Worm (Caenorhabditis elegans): ENCODE results near the gene srv-19.

The srv-19 gene

DNA sequence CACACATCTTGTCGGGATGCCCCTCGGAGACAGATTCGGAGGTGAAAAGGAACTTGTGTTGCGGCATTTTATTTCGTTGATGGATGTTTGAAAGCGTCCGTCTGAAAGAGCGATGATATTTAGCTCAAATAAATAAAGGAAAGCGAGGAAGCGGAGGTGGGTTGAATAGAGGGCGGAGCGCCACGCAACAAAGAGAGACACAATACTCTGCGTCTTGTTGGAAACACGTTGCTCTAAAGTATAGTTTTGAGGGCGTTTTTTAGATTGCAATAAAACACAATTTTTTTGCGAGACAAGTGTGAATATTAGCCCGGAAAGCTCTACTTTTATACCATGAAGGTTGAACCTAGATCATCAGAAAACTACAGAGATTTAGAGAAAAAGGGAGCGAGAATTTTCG, 27.5 kb downstream of the srv-19 start, which contains the start of gene sams-4:
Gene sams-4, minus strand, starts transcription at position 101 of the 400 bp plus-strand sequence.
- TF ChIP-seq ceh-43 (GFP tag; optimal IDR thresholded peaks at IDR 0.05) (no peak), elt-1 (tag; optimal IDR thresholded peaks at IDR 0.05; ENCODE audit: borderline replicate concordance, insufficient read depth) (no peak), nhr-28 (tag; optimal IDR thresholded peaks at IDR 0.05) (no peak), ceh-83 (GFP tag; optimal IDR thresholded peaks at IDR 0.05) (no peak), sem-2 (GFP tag; optimal IDR thresholded peaks at IDR 0.05) (no peak), M03D4.4 (tag; optimal IDR thresholded peaks at IDR 0.05) (no peak), bed-3 (GFP tag; optimal IDR thresholded peaks at IDR 0.05) (no peak), mls-2 (tag; optimal IDR thresholded peaks at IDR 0.05) (no peak), sptf-1 (tag; optimal IDR thresholded peaks at IDR 0.05) (no peak), snpc-4 (tag; optimal IDR thresholded peaks at IDR 0.05) (no peak), mep-1 (tag; optimal IDR thresholded peaks at IDR 0.05) (no peak), nhr-12 (tag; optimal IDR thresholded peaks at IDR 0.05) (no peak), hlh-1 (tag; optimal IDR thresholded peaks at IDR 0.05) (no peak)

DNA sequence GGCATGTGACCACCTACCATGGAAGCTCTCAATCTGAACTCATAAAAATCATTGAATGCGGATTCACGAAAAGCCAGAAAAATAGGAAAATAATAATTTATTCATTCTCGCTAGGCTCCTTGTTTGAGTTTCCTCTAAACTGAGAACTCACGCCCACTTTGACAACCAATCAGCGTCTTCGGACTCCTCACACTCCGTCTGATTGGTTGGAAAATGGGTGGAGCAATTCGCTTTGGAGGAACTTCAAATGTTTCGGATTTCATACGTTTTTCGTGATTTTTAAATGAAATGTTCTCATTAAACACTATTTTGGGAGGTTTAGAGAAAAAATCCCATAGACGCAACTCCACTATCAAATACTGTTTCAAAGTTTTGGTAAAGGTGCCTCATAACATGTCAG, 30.8 kb downstream of the srv-19 start:
- TF ChIP-seq unc-39 (tag; optimal IDR thresholded peaks at IDR 0.05): no peak

DNA sequence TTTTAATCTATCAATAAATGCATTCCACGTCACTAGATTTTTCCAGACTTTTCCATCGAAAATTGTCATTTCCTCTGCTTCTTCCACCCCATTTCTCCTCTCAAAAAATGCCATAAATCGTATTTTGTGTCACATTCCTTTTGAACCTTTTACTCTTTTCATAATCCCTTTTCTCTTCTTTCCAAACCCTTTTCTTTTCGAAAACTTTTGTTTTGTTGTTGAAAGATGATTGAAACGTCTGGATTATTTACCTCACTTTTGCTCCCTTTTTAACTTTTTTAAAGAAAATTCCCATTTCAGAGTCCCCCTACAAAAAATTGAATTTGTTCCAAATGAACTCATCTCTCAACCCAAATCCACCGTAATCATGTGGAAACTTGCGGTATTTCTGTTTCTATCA, 34.5 kb downstream of the srv-19 start, which contains the start of gene C06E7.2:
Gene C06E7.2, plus strand, starts transcription at position 301 of the 400 bp plus-strand sequence.
- TF ChIP-seq elt-3 (tag; optimal IDR thresholded peaks at IDR 0.05) (no peak), drap-1 (GFP tag; optimal IDR thresholded peaks at IDR 0.05) (no peak), ceh-83 (GFP tag; optimal IDR thresholded peaks at IDR 0.05) (no peak), nhr-12 (tag; optimal IDR thresholded peaks at IDR 0.05) (no peak), nhr-237 (tag; optimal IDR thresholded peaks at IDR 0.05) (no peak), ceh-39 (tag; optimal IDR thresholded peaks at IDR 0.05) (no peak), nhr-76 (tag; optimal IDR thresholded peaks at IDR 0.05) (no peak), ceh-43 (GFP tag; optimal IDR thresholded peaks at IDR 0.05) (no peak), flh-1 (GFP tag; optimal IDR thresholded peaks at IDR 0.05) (no peak), mep-1 (tag; optimal IDR thresholded peaks at IDR 0.05) (no peak), hlh-1 (tag; optimal IDR thresholded peaks at IDR 0.05) (no peak), bed-3 (GFP tag; optimal IDR thresholded peaks at IDR 0.05) (no peak), sptf-1 (tag; optimal IDR thresholded peaks at IDR 0.05) (no peak), pha-4 (tag; optimal IDR thresholded peaks at IDR 0.05) (no peak), ztf-11 (tag; optimal IDR thresholded peaks at IDR 0.05) (no peak), unc-120 (tag; optimal IDR thresholded peaks at IDR 0.05; ENCODE audit: poor library complexity, severe bottlenecking) (no peak), nhr-28 (tag; optimal IDR thresholded peaks at IDR 0.05) (no peak), elt-1 (tag; optimal IDR thresholded peaks at IDR 0.05; ENCODE audit: borderline replicate concordance, insufficient read depth) (no peak), blmp-1 (tag; optimal IDR thresholded peaks at IDR 0.05) (no peak)

DNA sequence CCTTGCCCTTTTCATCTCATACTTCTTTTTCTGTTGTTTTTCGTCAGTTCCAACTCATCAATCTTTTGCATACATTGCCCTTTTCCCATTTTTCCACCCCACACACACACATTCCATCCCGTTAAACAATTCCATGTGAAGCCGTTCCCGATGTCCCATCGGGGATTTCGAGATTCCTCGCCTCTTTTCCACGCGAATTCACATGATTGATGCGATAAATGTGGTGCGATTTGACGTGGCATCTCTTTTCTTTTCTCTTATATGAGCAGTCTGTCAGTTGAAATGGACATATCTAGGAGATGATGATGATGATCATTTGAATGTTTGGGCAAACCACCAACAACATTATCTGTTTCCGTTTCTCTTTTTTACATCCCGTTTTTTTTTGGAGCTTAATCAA, 39.5 kb downstream of the srv-19 start:
- TF ChIP-seq elt-3 (tag; optimal IDR thresholded peaks at IDR 0.05): no peak
- no peak for TF ChIP-seq nhr-76 (tag; optimal IDR thresholded peaks at IDR 0.05)
- no peak for TF ChIP-seq sem-2 (GFP tag; optimal IDR thresholded peaks at IDR 0.05)
- TF ChIP-seq hlh-1 (tag; optimal IDR thresholded peaks at IDR 0.05): no peak
- no peak for TF ChIP-seq blmp-1 (tag; optimal IDR thresholded peaks at IDR 0.05)
- no peak for TF ChIP-seq unc-39 (tag; optimal IDR thresholded peaks at IDR 0.05)
- no peak for TF ChIP-seq unc-62 (GFP tag; optimal IDR thresholded peaks at IDR 0.05)
- TF ChIP-seq ztf-11 (tag; optimal IDR thresholded peaks at IDR 0.05): no peak
- TF ChIP-seq elt-1 (tag; optimal IDR thresholded peaks at IDR 0.05; ENCODE audit: borderline replicate concordance, insufficient read depth): no peak
- TF ChIP-seq cnd-1 (tag; optimal IDR thresholded peaks at IDR 0.05): no peak
- TF ChIP-seq nhr-237 (tag; optimal IDR thresholded peaks at IDR 0.05): no peak
- no peak for TF ChIP-seq drap-1 (GFP tag; optimal IDR thresholded peaks at IDR 0.05)
- no peak for TF ChIP-seq flh-1 (GFP tag; optimal IDR thresholded peaks at IDR 0.05)

DNA sequence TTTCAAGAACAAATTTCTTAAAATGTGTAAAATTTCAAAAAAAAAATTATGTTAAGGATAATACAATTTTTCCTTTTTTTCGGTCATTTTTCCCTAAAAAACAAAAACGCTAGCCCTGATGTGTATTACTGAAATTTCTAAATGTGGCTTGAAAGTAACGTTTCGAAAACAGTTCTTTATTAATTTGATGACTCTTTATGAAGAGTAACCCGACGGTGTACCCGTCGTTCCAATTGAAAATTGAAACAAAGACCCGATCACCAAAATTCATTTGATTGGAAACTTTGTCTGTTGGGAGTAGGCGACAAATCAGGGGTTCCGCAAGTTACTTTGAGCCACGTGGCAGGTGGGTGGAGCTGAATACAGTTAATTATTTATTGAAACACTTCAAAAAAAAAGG, 40.9 kb downstream of the srv-19 start:
- TF ChIP-seq pha-4 (tag; optimal IDR thresholded peaks at IDR 0.05): no peak
- TF ChIP-seq flh-1 (GFP tag; optimal IDR thresholded peaks at IDR 0.05): no peak
- no peak for TF ChIP-seq zip-8 (tag; optimal IDR thresholded peaks at IDR 0.05)
- TF ChIP-seq hlh-1 (tag; optimal IDR thresholded peaks at IDR 0.05): no peak
- TF ChIP-seq drap-1 (GFP tag; optimal IDR thresholded peaks at IDR 0.05): no peak
- TF ChIP-seq nhr-76 (tag; optimal IDR thresholded peaks at IDR 0.05): no peak
- no peak for TF ChIP-seq nhr-28 (tag; optimal IDR thresholded peaks at IDR 0.05)
- no peak for TF ChIP-seq ceh-83 (GFP tag; optimal IDR thresholded peaks at IDR 0.05)
- TF ChIP-seq tbx-8 (GFP tag; optimal IDR thresholded peaks at IDR 0.05): no peak
- TF ChIP-seq ceh-39 (tag; optimal IDR thresholded peaks at IDR 0.05): no peak
- TF ChIP-seq mep-1 (tag; optimal IDR thresholded peaks at IDR 0.05): no peak
- TF ChIP-seq nhr-2 (tag; optimal IDR thresholded peaks at IDR 0.05): no peak
- no peak for TF ChIP-seq ces-1 (GFP tag; optimal IDR thresholded peaks at IDR 0.05)
- no peak for TF ChIP-seq snpc-4 (tag; optimal IDR thresholded peaks at IDR 0.05)
- TF ChIP-seq sptf-1 (tag; optimal IDR thresholded peaks at IDR 0.05): no peak
- TF ChIP-seq lin-32 (GFP tag; optimal IDR thresholded peaks at IDR 0.05): no peak
- no peak for TF ChIP-seq ceh-43 (GFP tag; optimal IDR thresholded peaks at IDR 0.05)
- no peak for TF ChIP-seq bed-3 (GFP tag; optimal IDR thresholded peaks at IDR 0.05)
